Fruit fly (Drosophila melanogaster) whole organism, embryonic: Measurements from ENCODE around the gene Eato.

Experiments
- Abd-B ChIP-seq: fragments of 200-800 bp; sonication (Bioruptor generic); optimal IDR thresholded peaks from 2 replicates; lab custom pipeline; 2018; ENCODE audit warnings: missing biosample characterization, mild to moderate bottlenecking, missing genetic modification characterization, moderate library complexity
- Bgb ChIP-seq: fragments of 200-800 bp; sonication (Bioruptor generic); IDR thresholded peaks from 2 replicates; pipeline ENCODE4 v1.3.6; 2022; ENCODE audit warnings: missing biosample characterization, missing genetic modification characterization; ENCODE audit not compliant: partially characterized antibody
- CG11093 ChIP-seq: fragments of 200-800 bp; sonication (Bioruptor generic); IDR thresholded peaks from 3 replicates; pipeline ENCODE4 v1.3.6; 2022; ENCODE audit warnings: missing biosample characterization, missing genetic modification characterization
- CG11247 ChIP-seq: fragments of 200-800 bp; sonication (Bioruptor generic); IDR thresholded peaks from 2 replicates; pipeline ENCODE4 v1.3.6; 2022; ENCODE audit warnings: missing biosample characterization, missing genetic modification characterization
- CG12219 ChIP-seq: fragments of 200-800 bp; sonication (Bioruptor generic); optimal IDR thresholded peaks from 3 replicates; lab custom pipeline; 2018; ENCODE audit warnings: missing biosample characterization, mild to moderate bottlenecking, missing genetic modification characterization
- CG13287 ChIP-seq: fragments of 200-800 bp; sonication (Bioruptor generic); IDR thresholded peaks from 2 replicates; pipeline ENCODE4 v1.3.6; 2022; ENCODE audit warnings: missing biosample characterization, missing genetic modification characterization; ENCODE audit not compliant: partially characterized antibody
- CG14014 ChIP-seq: fragments of 200-800 bp; sonication (Bioruptor generic); IDR thresholded peaks from 2 replicates; pipeline ENCODE4 v1.3.6; 2022; ENCODE audit warnings: missing biosample characterization, missing genetic modification characterization
- CG15514 ChIP-seq: fragments of 200-800 bp; sonication (Bioruptor generic); optimal IDR thresholded peaks from 3 replicates; lab custom pipeline; 2017; ENCODE audit warnings: missing biosample characterization, missing genetic modification characterization, mild to moderate bottlenecking, moderate library complexity, missing genetic modification reagents
- CG17186 ChIP-seq: fragments of 200-800 bp; sonication (Bioruptor generic); optimal IDR thresholded peaks from 3 replicates; lab custom pipeline; 2017; ENCODE audit warnings: missing biosample characterization, missing genetic modification reagents, missing genetic modification characterization
- CG17912 ChIP-seq: fragments of 200-800 bp; sonication (Bioruptor generic); optimal IDR thresholded peaks from 2 replicates; lab custom pipeline; 2018; ENCODE audit warnings: missing biosample characterization, mild to moderate bottlenecking, missing genetic modification characterization
- CG18599 ChIP-seq: fragments of 200-800 bp; sonication (Bioruptor generic); optimal IDR thresholded peaks from 3 replicates; lab custom pipeline; 2017; ENCODE audit warnings: missing biosample characterization, missing genetic modification characterization, mild to moderate bottlenecking, moderate library complexity, missing genetic modification reagents
- CG30020 ChIP-seq: fragments of 200-800 bp; optimal IDR thresholded peaks from 2 replicates; lab custom pipeline; 2019; ENCODE audit warnings: missing biosample characterization, mild to moderate bottlenecking, missing genetic modification characterization, moderate library complexity
- CG31224 ChIP-seq: fragments of 200-800 bp; sonication (Bioruptor generic); IDR thresholded peaks from 2 replicates; pipeline ENCODE4 v1.3.6; 2022; ENCODE audit warnings: missing biosample characterization, missing genetic modification characterization
- CG33213 ChIP-seq: fragments of 200-800 bp; sonication (Bioruptor generic); optimal IDR thresholded peaks from 3 replicates; lab custom pipeline; 2016; ENCODE audit warnings: missing biosample characterization, missing genetic modification characterization
- CG4730 ChIP-seq: fragments of 200-800 bp; sonication (Bioruptor generic); IDR thresholded peaks from 2 replicates; pipeline ENCODE4 v1.3.6; 2022; ENCODE audit warnings: missing biosample characterization, missing genetic modification characterization
- CG4820 ChIP-seq: fragments of 200-800 bp; sonication (Bioruptor generic); optimal IDR thresholded peaks from 3 replicates; lab custom pipeline; 2016; ENCODE audit warnings: missing biosample characterization, missing genetic modification characterization
- CG6654 ChIP-seq: fragments of 200-800 bp; sonication (Bioruptor generic); optimal IDR thresholded peaks from 2 replicates; lab custom pipeline; 2017; ENCODE audit warnings: missing biosample characterization, mild to moderate bottlenecking, missing genetic modification characterization
- CG6765 ChIP-seq: fragments of 200-800 bp; sonication (Bioruptor generic); optimal IDR thresholded peaks from 3 replicates; lab custom pipeline; 2017; ENCODE audit warnings: missing biosample characterization, mild to moderate bottlenecking, missing genetic modification characterization
- CG7372 ChIP-seq: fragments of 200-800 bp; sonication (Bioruptor generic); IDR thresholded peaks from 2 replicates; pipeline ENCODE4 v1.3.6; 2022; ENCODE audit warnings: missing biosample characterization, missing genetic modification characterization
- CG7745 ChIP-seq: fragments of 200-800 bp; sonication (Bioruptor generic); optimal IDR thresholded peaks from 2 replicates; lab custom pipeline; 2018; ENCODE audit warnings: missing biosample characterization, mild to moderate bottlenecking, missing genetic modification characterization, moderate library complexity
- CG8765 ChIP-seq: fragments of 200-800 bp; sonication (Bioruptor generic); IDR thresholded peaks from 2 replicates; pipeline ENCODE4 v1.3.6; 2022; ENCODE audit warnings: missing biosample characterization, missing genetic modification characterization
- CHES-1-like ChIP-seq: fragments of 200-800 bp; sonication (Bioruptor generic); optimal IDR thresholded peaks from 2 replicates; lab custom pipeline; 2016; ENCODE audit warnings: missing biosample characterization, missing genetic modification characterization
- Camta ChIP-seq: fragments of 200-800 bp; sonication (Bioruptor generic); optimal IDR thresholded peaks from 2 replicates; lab custom pipeline; 2016; ENCODE audit warnings: missing biosample characterization, missing genetic modification characterization
- Deaf1 ChIP-seq: fragments of 200-800 bp; optimal IDR thresholded peaks from 3 replicates; lab custom pipeline; 2019; ENCODE audit warnings: missing biosample characterization, mild to moderate bottlenecking, missing genetic modification characterization, moderate library complexity
- Dek ChIP-seq: fragments of 200-800 bp; sonication (Bioruptor generic); optimal IDR thresholded peaks from 3 replicates; lab custom pipeline; 2019; ENCODE audit warnings: missing biosample characterization, mild to moderate bottlenecking, missing genetic modification characterization, moderate library complexity
- Dfd ChIP-seq, 2 experiments: fragments of >200 bp; optimal IDR thresholded peaks; 2 replicates each; lab custom pipeline; 2017; ENCODE audit warnings: missing biosample characterization in 2 of 2, missing genetic modification characterization in 2 of 2
- Doc3 ChIP-seq: fragments of 200-800 bp; sonication (Bioruptor generic); IDR thresholded peaks from 3 replicates; pipeline ENCODE4 v1.3.6; 2022; ENCODE audit warnings: missing biosample characterization, missing genetic modification characterization; ENCODE audit not compliant: partially characterized antibody
- E2f2 ChIP-seq: fragments of 200-800 bp; sonication (Bioruptor generic); IDR thresholded peaks from 2 replicates; pipeline ENCODE4 v1.3.6; 2022; ENCODE audit warnings: missing biosample characterization, missing genetic modification characterization
- Elba2 ChIP-seq: fragments of 200-800 bp; sonication (Bioruptor generic); optimal IDR thresholded peaks from 3 replicates; lab custom pipeline; 2016; ENCODE audit warnings: missing biosample characterization, missing genetic modification characterization
- Fer3 ChIP-seq: fragments of 200-800 bp; sonication (Bioruptor generic); optimal IDR thresholded peaks from 2 replicates; lab custom pipeline; 2018; ENCODE audit warnings: missing biosample characterization, mild to moderate bottlenecking, missing genetic modification characterization, moderate library complexity
- Hand ChIP-seq: fragments of 200-800 bp; sonication (Bioruptor generic); optimal IDR thresholded peaks from 2 replicates; lab custom pipeline; 2017; ENCODE audit warnings: mild to moderate bottlenecking, missing biosample characterization, missing genetic modification reagents, missing genetic modification characterization
- Mad ChIP-seq: fragments of 200-800 bp; sonication (Bioruptor generic); optimal IDR thresholded peaks from 2 replicates; lab custom pipeline; 2016; ENCODE audit warnings: missing biosample characterization, missing genetic modification characterization
- NK7.1 ChIP-seq: fragments of 200-800 bp; sonication (Bioruptor generic); optimal IDR thresholded peaks from 3 replicates; lab custom pipeline; 2016; ENCODE audit warnings: missing biosample characterization, missing genetic modification characterization
- amos ChIP-seq: fragments of 200-800 bp; sonication (Bioruptor generic); IDR thresholded peaks from 2 replicates; pipeline ENCODE4 v1.3.6; 2022; ENCODE audit warnings: missing biosample characterization, missing genetic modification characterization; ENCODE audit not compliant: partially characterized antibody
- az2 ChIP-seq: fragments of 200-800 bp; sonication (Bioruptor generic); optimal IDR thresholded peaks from 3 replicates; lab custom pipeline; 2016; ENCODE audit warnings: missing biosample characterization, missing genetic modification characterization
- bigmax ChIP-seq: fragments of 200-800 bp; sonication (Bioruptor generic); optimal IDR thresholded peaks from 2 replicates; lab custom pipeline; 2018; ENCODE audit warnings: missing biosample characterization, mild to moderate bottlenecking, missing genetic modification characterization
- cg ChIP-seq: fragments of 200-800 bp; sonication (Bioruptor generic); optimal IDR thresholded peaks from 3 replicates; lab custom pipeline; 2019; ENCODE audit warnings: missing biosample characterization, mild to moderate bottlenecking, missing genetic modification characterization, moderate library complexity
- chinmo ChIP-seq: fragments of 200-800 bp; sonication (Bioruptor generic); IDR thresholded peaks from 4 replicates; pipeline ENCODE4 v1.3.6; 2022; ENCODE audit warnings: missing biosample characterization, missing genetic modification characterization; ENCODE audit not compliant: partially characterized antibody
- en ChIP-seq: fragments of 200-800 bp; sonication (Bioruptor generic); optimal IDR thresholded peaks from 2 replicates; lab custom pipeline; 2016; ENCODE audit warnings: missing biosample characterization, missing genetic modification characterization
- eyg ChIP-seq: fragments of 200-800 bp; sonication (Bioruptor generic); optimal IDR thresholded peaks from 3 replicates; lab custom pipeline; 2016; ENCODE audit warnings: missing biosample characterization, missing genetic modification characterization
- gem ChIP-seq: fragments of 200-800 bp; sonication (Bioruptor generic); optimal IDR thresholded peaks from 2 replicates; lab custom pipeline; 2019; ENCODE audit warnings: missing biosample characterization, mild to moderate bottlenecking, missing genetic modification characterization, moderate library complexity
- maf-S ChIP-seq: fragments of 200-800 bp; sonication (Bioruptor generic); optimal IDR thresholded peaks from 2 replicates; lab custom pipeline; 2016; ENCODE audit warnings: missing biosample characterization, missing genetic modification characterization
- odd ChIP-seq: fragments of 200-800 bp; sonication (Bioruptor generic); optimal IDR thresholded peaks from 2 replicates; lab custom pipeline; 2017; ENCODE audit warnings: missing biosample characterization, mild to moderate bottlenecking, missing genetic modification characterization
- pfk ChIP-seq: fragments of 200-800 bp; sonication (Bioruptor generic); optimal IDR thresholded peaks from 2 replicates; lab custom pipeline; 2018; ENCODE audit warnings: missing biosample characterization, mild to moderate bottlenecking, missing genetic modification characterization, moderate library complexity
- pnt ChIP-seq: fragments of 200-800 bp; sonication (Bioruptor generic); optimal IDR thresholded peaks from 3 replicates; lab custom pipeline; 2016; ENCODE audit warnings: missing biosample characterization, missing genetic modification characterization
- row ChIP-seq: fragments of 200-800 bp; sonication (Bioruptor generic); IDR thresholded peaks from 3 replicates; pipeline ENCODE4 v1.3.6; 2022; ENCODE audit warnings: missing biosample characterization, missing genetic modification characterization
- stwl ChIP-seq: fragments of 200-800 bp; sonication (Bioruptor generic); optimal IDR thresholded peaks from 3 replicates; lab custom pipeline; 2018; ENCODE audit warnings: missing biosample characterization, mild to moderate bottlenecking, missing genetic modification characterization, moderate library complexity
- usp ChIP-seq: fragments of >200 bp; optimal IDR thresholded peaks from 2 replicates; lab custom pipeline; 2017; ENCODE audit warnings: missing biosample characterization, missing genetic modification characterization

Eato gene

DNA sequence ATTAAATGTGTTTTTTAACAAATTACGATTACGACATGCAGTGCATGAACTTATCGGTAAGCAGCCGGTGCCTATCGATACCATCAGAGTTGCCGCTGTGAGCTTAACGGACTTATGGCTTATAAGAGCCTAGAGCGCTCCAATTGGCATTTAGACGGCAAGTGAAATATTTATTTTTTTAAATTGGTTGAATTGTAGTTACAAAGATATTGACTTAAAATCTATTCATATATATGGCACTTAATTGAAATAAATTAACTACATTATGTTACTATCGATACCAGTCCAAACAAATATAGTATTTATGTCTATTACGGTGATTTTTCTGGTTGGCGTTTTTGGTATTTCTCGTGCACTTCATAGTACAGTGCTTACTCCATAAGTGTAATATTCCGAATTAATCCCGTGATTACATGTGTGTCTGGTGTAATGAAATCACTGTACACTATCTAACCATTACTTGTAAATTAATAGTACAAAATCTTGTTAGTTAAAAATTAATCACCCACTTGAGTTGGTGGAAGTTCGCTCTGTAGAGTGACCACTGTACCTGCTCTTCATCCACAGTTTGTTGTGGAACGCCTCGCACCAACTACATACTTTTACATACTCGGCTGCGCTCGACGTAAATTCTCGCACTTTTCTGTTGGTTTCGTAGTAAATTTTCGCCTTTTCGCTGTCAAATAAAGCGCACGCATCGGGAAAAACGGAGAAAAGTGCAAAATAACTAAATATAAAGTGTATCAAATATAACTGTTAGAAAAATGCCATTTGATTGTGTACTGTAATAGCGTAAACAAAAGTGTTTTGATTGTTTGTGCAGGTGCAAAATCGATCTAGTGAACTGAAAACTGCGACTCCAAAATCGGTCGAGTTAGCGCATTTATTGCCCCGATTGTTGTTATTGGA, 51.4 kb downstream of the Eato start, which contains the start of the genes mRpS23 and CenG1A (continued):
- peak; percentile 100 for TF ChIP-seq gem (tag; lab: Kevin White, UChicago)
- TF ChIP-seq Deaf1 (tag; lab: Kevin White, UChicago), result peak; percentile 91
- peak; percentile 100 for TF ChIP-seq pnt (GFP tag; lab: Kevin White, UChicago)
- 0 out of 4 replicates have a peak, but pooled peaks have one; percentile 36 for TF ChIP-seq chinmo (GFP tag; lab: Robert Waterston, UW)
- peak; percentile 70 for TF ChIP-seq Bgb
- peak; percentile 100 for TF ChIP-seq en (GFP tag; lab: Kevin White, UChicago)
- peak; percentile 99 for TF ChIP-seq CG4820
- TF ChIP-seq stwl, result peak; percentile 94
- peak; percentile 99 for TF ChIP-seq CG17912
- TF ChIP-seq Fer3 (tag; lab: Kevin White, UChicago), result peak; percentile 100
- TF ChIP-seq Abd-B (GFP tag; lab: Kevin White, UChicago), result peak; percentile 99
- TF ChIP-seq CG8765 (GFP tag; lab: Robert Waterston, UW), result peak; percentile 100
- peak; percentile 100 for TF ChIP-seq CG18599 (GFP tag; lab: Kevin White, UChicago)
- peak; percentile 14 for TF ChIP-seq cg
- TF ChIP-seq CG17186 (GFP tag; lab: Kevin White, UChicago), result peak; percentile 98
- peak; percentile 100 for TF ChIP-seq CG14014 (GFP tag; lab: Robert Waterston, UW)
- TF ChIP-seq amos, result peak; percentile 64; the same call in 1 of the 2 replicates
- TF ChIP-seq CG12219 (GFP tag; lab: Kevin White, UChicago), result peak; percentile 100
- no peak for TF ChIP-seq Dfd (GFP tag; optimal IDR thresholded peaks at IDR 0.05; lab: Kevin White, UChicago)
- peak; percentile 100 for TF ChIP-seq CG7372 (GFP tag; lab: Robert Waterston, UW)
- TF ChIP-seq eyg, result peak; percentile 99
- TF ChIP-seq CG30020, result peak; percentile 92
- TF ChIP-seq CG15514 (GFP tag; lab: Kevin White, UChicago), result peak; percentile 96
- peak; percentile 99 for TF ChIP-seq CG31224
- peak; percentile 99 for TF ChIP-seq NK7.1
- peak; percentile 84 for TF ChIP-seq Doc3 (GFP tag; lab: Robert Waterston, UW)
- TF ChIP-seq CG4730, result peak; percentile 100
- peak; percentile 100 for TF ChIP-seq Mad (GFP tag; lab: Kevin White, UChicago)
- TF ChIP-seq bigmax, result peak; percentile 89
- TF ChIP-seq odd (GFP tag; lab: Kevin White, UChicago), result peak; percentile 100
- peak; percentile 100 for TF ChIP-seq row (GFP tag; lab: Robert Waterston, UW)
- TF ChIP-seq CG11247 (GFP tag; lab: Robert Waterston, UW), result peak; percentile 100
- TF ChIP-seq E2f2, result peak; percentile 95
- TF ChIP-seq CG11093 (GFP tag; lab: Robert Waterston, UW), result peak; percentile 100
- TF ChIP-seq CG6654 (GFP tag; lab: Kevin White, UChicago), result peak; percentile 95
- peak; percentile 81 for TF ChIP-seq pfk (GFP tag; lab: Kevin White, UChicago)
- peak; percentile 100 for TF ChIP-seq Dek
- peak; percentile 88 for TF ChIP-seq CG13287 (GFP tag; lab: Robert Waterston, UW)
- peak; percentile 100 for TF ChIP-seq CHES-1-like (GFP tag; lab: Kevin White, UChicago)
- peak; percentile 100 for TF ChIP-seq CG33213
- peak; percentile 100 for TF ChIP-seq CG6765 (GFP tag; lab: Kevin White, UChicago)
- no peak for TF ChIP-seq usp (GFP tag; lab: Kevin White, UChicago)
- peak; percentile 99 for TF ChIP-seq Hand (GFP tag; lab: Kevin White, UChicago)
- peak; percentile 100 for TF ChIP-seq maf-S (GFP tag; lab: Kevin White, UChicago)
- TF ChIP-seq CG7745, result peak; percentile 97
- TF ChIP-seq az2 (GFP tag; lab: Kevin White, UChicago), result peak; percentile 100
- TF ChIP-seq Camta, result peak; percentile 99
- TF ChIP-seq Elba2 (GFP tag; lab: Kevin White, UChicago), result peak; percentile 99
